Fruit fly (Drosophila melanogaster) whole organism, wandering third instar larva: ENCODE data around the gene mRpL4.

Experiments used
- Abd-B ChIP-seq: fragments of >200 bp; optimal IDR thresholded peaks from 2 replicates; lab custom pipeline; 2017; ENCODE audit warnings: missing biosample characterization, missing genetic modification characterization
- CG32264 ChIP-seq: fragments of 200-800 bp; sonication (Bioruptor generic); optimal IDR thresholded peaks from 2 replicates; lab custom pipeline; 2016; ENCODE audit warnings: missing biosample characterization, missing genetic modification characterization
- CG9705 ChIP-seq: fragments of 200-800 bp; sonication (Bioruptor generic); optimal IDR thresholded peaks from 2 replicates; lab custom pipeline; 2018; ENCODE audit warnings: missing biosample characterization, mild to moderate bottlenecking, missing genetic modification characterization
- CrebA ChIP-seq: fragments of 200-800 bp; sonication (Bioruptor generic); optimal IDR thresholded peaks from 2 replicates; lab custom pipeline; 2016; ENCODE audit warnings: missing biosample characterization, mild to moderate bottlenecking, missing genetic modification characterization, borderline replicate concordance
- Dfd ChIP-seq: fragments of >200 bp; optimal IDR thresholded peaks from 2 replicates; lab custom pipeline; 2017; ENCODE audit warnings: missing biosample characterization, missing genetic modification characterization
- Dif ChIP-seq: fragments of 200-275, 200-300 bp; sonication (Bioruptor generic); optimal IDR thresholded peaks from 2 replicates; lab custom pipeline; 2018; ENCODE audit warnings: missing biosample characterization, missing genetic modification characterization; ENCODE audit not compliant: partially characterized antibody
- GATAd ChIP-seq: sonication (Bioruptor generic); optimal IDR thresholded peaks from 2 replicates; lab custom pipeline; 2016; ENCODE audit warnings: missing biosample characterization, missing genetic modification characterization
- HLH106 ChIP-seq: fragments of 200-800 bp; optimal IDR thresholded peaks from 3 replicates; lab custom pipeline; 2019; ENCODE audit warnings: missing biosample characterization, mild to moderate bottlenecking, missing genetic modification characterization, moderate library complexity
- Hnf4 ChIP-seq: fragments of 200-800 bp; sonication (Bioruptor generic); optimal IDR thresholded peaks from 2 replicates; lab custom pipeline; 2016; ENCODE audit warnings: missing biosample characterization, mild to moderate bottlenecking, missing genetic modification characterization
- Hr78 ChIP-seq: fragments of >200 bp; optimal IDR thresholded peaks from 2 replicates; lab custom pipeline; 2017; ENCODE audit warnings: missing biosample characterization, missing genetic modification characterization
- Hr83 ChIP-seq: fragments of 200-300 bp; sonication (Bioruptor generic); optimal IDR thresholded peaks from 2 replicates; lab custom pipeline; 2016; ENCODE audit warnings: missing biosample characterization, mild to moderate bottlenecking, missing genetic modification characterization, moderate library complexity; ENCODE audit not compliant: poor library complexity, severe bottlenecking
- Jra ChIP-seq: sonication (Bioruptor generic); optimal IDR thresholded peaks from 2 replicates; lab custom pipeline; 2016; ENCODE audit warnings: missing biosample characterization, missing genetic modification characterization
- Mio ChIP-seq: sonication (Bioruptor generic); optimal IDR thresholded peaks from 2 replicates; lab custom pipeline; 2016; ENCODE audit warnings: missing biosample characterization, missing genetic modification characterization
- Myc ChIP-seq: fragments of >200 bp; optimal IDR thresholded peaks from 2 replicates; lab custom pipeline; 2017
- N ChIP-seq: fragments of >200 bp; optimal IDR thresholded peaks from 2 replicates; lab custom pipeline; 2018; ENCODE audit warnings: missing biosample characterization, missing external identifiers, missing genetic modification characterization
- OdsH ChIP-seq: fragments of 200-800 bp; sonication (Bioruptor generic); optimal IDR thresholded peaks from 2 replicates; lab custom pipeline; 2016; ENCODE audit warnings: missing biosample characterization, mild to moderate bottlenecking, missing genetic modification characterization
- Rel ChIP-seq, 2 experiments: fragments of 200-800 bp; sonication (Bioruptor generic) in 1 of 2; optimal IDR thresholded peaks; 2 replicates in 1 of 2; 3 replicates in 1 of 2; lab custom pipeline; 2016 to 2019; ENCODE audit warnings: mild to moderate bottlenecking in 2 of 2, missing biosample characterization in 2 of 2, missing genetic modification characterization in 2 of 2, moderate library complexity in 1 of 2
- Sp1 ChIP-seq: fragments of 200-800 bp; sonication (Bioruptor generic); optimal IDR thresholded peaks from 3 replicates; lab custom pipeline; 2019; ENCODE audit warnings: missing biosample characterization, mild to moderate bottlenecking, missing genetic modification characterization, moderate library complexity
- Vsx2 ChIP-seq: fragments of 200-300, 225-300 bp; sonication (Bioruptor generic); optimal IDR thresholded peaks from 2 replicates; lab custom pipeline; 2018; ENCODE audit warnings: missing biosample characterization, missing genetic modification characterization; ENCODE audit not compliant: partially characterized antibody
- br ChIP-seq: fragments of 200-800 bp; sonication (Bioruptor generic); optimal IDR thresholded peaks from 2 replicates; lab custom pipeline; 2016; ENCODE audit warnings: missing biosample characterization, missing genetic modification characterization
- brk ChIP-seq: fragments of 200-800 bp; sonication (Bioruptor generic); optimal IDR thresholded peaks from 2 replicates; lab custom pipeline; 2016; ENCODE audit warnings: missing biosample characterization, mild to moderate bottlenecking, missing genetic modification characterization
- dl ChIP-seq, 2 experiments: fragments of 175-275, 200-275 bp in 1 of 2; fragments of 200-275 bp in 1 of 2; sonication (Bioruptor generic); optimal IDR thresholded peaks; lab custom pipeline; 2018; ENCODE audit warnings: mild to moderate bottlenecking in 2 of 2, missing biosample characterization in 2 of 2, missing genetic modification characterization in 2 of 2, moderate library complexity in 2 of 2; ENCODE audit not compliant: partially characterized antibody in 2 of 2, insufficient read depth in 1 of 2
- dmrt93B ChIP-seq: fragments of 200-800 bp; sonication (Bioruptor generic); optimal IDR thresholded peaks from 2 replicates; lab custom pipeline; 2018; ENCODE audit warnings: missing biosample characterization, mild to moderate bottlenecking, missing genetic modification characterization
- dsf ChIP-seq: sonication (Bioruptor generic); optimal IDR thresholded peaks from 2 replicates; lab custom pipeline; 2016; ENCODE audit warnings: missing biosample characterization, missing genetic modification characterization, borderline replicate concordance
- foxo ChIP-seq, 2 experiments: fragments of 200-800 bp; sonication (Bioruptor generic); optimal IDR thresholded peaks; 2 replicates in 1 of 2; 3 replicates in 1 of 2; lab custom pipeline; 2016 to 2017; ENCODE audit warnings: missing biosample characterization in 2 of 2, missing genetic modification characterization in 2 of 2
- fru ChIP-seq: fragments of 200-800 bp; sonication (Bioruptor generic); optimal IDR thresholded peaks from 3 replicates; lab custom pipeline; 2016; ENCODE audit warnings: missing biosample characterization, mild to moderate bottlenecking, missing genetic modification characterization
- h ChIP-seq: fragments of 200-800 bp; sonication (Bioruptor generic); optimal IDR thresholded peaks from 3 replicates; lab custom pipeline; 2016; ENCODE audit warnings: missing biosample characterization, mild to moderate bottlenecking, missing genetic modification characterization
- jim ChIP-seq: fragments of 175-275, 200-325 bp; sonication (Bioruptor generic); optimal IDR thresholded peaks from 2 replicates; lab custom pipeline; 2016; ENCODE audit warnings: missing biosample characterization, mild to moderate bottlenecking, missing genetic modification characterization
- lola ChIP-seq: fragments of >200 bp; optimal IDR thresholded peaks from 2 replicates; lab custom pipeline; 2017; ENCODE audit warnings: missing biosample characterization, missing genetic modification characterization
- pan ChIP-seq: fragments of >200 bp; optimal IDR thresholded peaks from 2 replicates; lab custom pipeline; 2017
- psq ChIP-seq: fragments of 200-800 bp; sonication (Bioruptor generic); optimal IDR thresholded peaks from 3 replicates; lab custom pipeline; 2017; ENCODE audit warnings: missing biosample characterization, mild to moderate bottlenecking, missing genetic modification characterization, moderate library complexity
- rgr ChIP-seq: fragments of 200-800 bp; sonication (Bioruptor generic); optimal IDR thresholded peaks from 3 replicates; lab custom pipeline; 2016; ENCODE audit warnings: missing biosample characterization, mild to moderate bottlenecking, missing genetic modification characterization
- sage ChIP-seq: fragments of 200-800 bp; sonication (Bioruptor generic); optimal IDR thresholded peaks from 2 replicates; lab custom pipeline; 2016; ENCODE audit warnings: missing biosample characterization, mild to moderate bottlenecking, missing genetic modification characterization
- sv ChIP-seq: fragments of 200-800 bp; sonication (Bioruptor generic); optimal IDR thresholded peaks from 3 replicates; lab custom pipeline; 2016; ENCODE audit warnings: missing biosample characterization, missing genetic modification characterization
- tai ChIP-seq: sonication (Bioruptor generic); optimal IDR thresholded peaks from 2 replicates; lab custom pipeline; 2016; ENCODE audit warnings: missing biosample characterization, missing genetic modification characterization
- usp ChIP-seq: fragments of >200 bp; optimal IDR thresholded peaks from 2 replicates; lab custom pipeline; 2017; ENCODE audit warnings: missing biosample characterization, missing genetic modification characterization
- woc ChIP-seq: sonication (Bioruptor generic); optimal IDR thresholded peaks from 2 replicates; lab custom pipeline; 2016; ENCODE audit warnings: missing biosample characterization, mild to moderate bottlenecking, missing genetic modification characterization

The mRpL4 gene

dm6 chr2L:16317777-16318610, 10.9 kb downstream of the mRpL4 start:
- TF ChIP-seq dsf (GFP tag; lab: Kevin White, UChicago) (no peak), Rel (GFP tag; optimal IDR thresholded peaks at IDR 0.05; lab: Kevin White, UChicago) (no peak), Rel (tag; optimal IDR thresholded peaks at IDR 0.05; lab: Kevin White, UChicago) (peak; percentile 54), GATAd (no peak), brk (no peak), foxo (GFP tag; optimal IDR thresholded peaks at IDR 0.05; lab: Kevin White, UChicago) (no peak), CG32264 (GFP tag; lab: Kevin White, UChicago) (no peak), psq (GFP tag; lab: Kevin White, UChicago) (peak; percentile 26), HLH106 (tag; lab: Kevin White, UChicago) (no peak), CG9705 (no peak), sage (GFP tag; lab: Kevin White, UChicago) (no peak), rgr (GFP tag; lab: Kevin White, UChicago) (peak; percentile 63), Hr83 (GFP tag; lab: Kevin White, UChicago) (peak; percentile 95), usp (no peak), pan (lab: Kevin White, UChicago) (no peak), Vsx2 (GFP tag; lab: Kevin White, UChicago) (no peak), CrebA (GFP tag; lab: Kevin White, UChicago) (no peak), Jra (GFP tag; lab: Kevin White, UChicago) (no peak), Hnf4 (GFP tag; lab: Kevin White, UChicago) (peak; percentile 44), br (peak; percentile 50), dl (GFP tag; optimal IDR thresholded peaks at IDR 0.05; lab: Kevin White, UChicago; ENCODE audit: insufficient read depth in 1 of 2, partially characterized antibody in 2 of 2) (no peak), fru (peak; percentile 30), jim (GFP tag; lab: Kevin White, UChicago) (peak; percentile 89), sv (GFP tag; lab: Kevin White, UChicago) (peak; percentile 35), N (GFP tag; lab: Kevin White, UChicago) (no peak), tai (GFP tag; lab: Kevin White, UChicago) (no peak), OdsH (peak; percentile 21), dmrt93B (GFP tag; lab: Kevin White, UChicago) (no peak), Sp1 (GFP tag; lab: Kevin White, UChicago) (no peak), Dfd (GFP tag; lab: Kevin White, UChicago) (no peak), lola (no peak), Myc (lab: Kevin White, UChicago) (no peak), h (peak; percentile 69), woc (GFP tag; lab: Kevin White, UChicago) (no peak)

- TF ChIP-seq Hr83 (GFP tag; lab: Kevin White, UChicago) = no peak
- TF ChIP-seq Dif = no peak
- no peak for TF ChIP-seq Abd-B (GFP tag; lab: Kevin White, UChicago)
- no peak for TF ChIP-seq jim (GFP tag; lab: Kevin White, UChicago)
- no peak for TF ChIP-seq br
- TF ChIP-seq CG9705 = no peak
- no peak for TF ChIP-seq brk
- no peak for TF ChIP-seq Mio (GFP tag; lab: Kevin White, UChicago)
- no peak for TF ChIP-seq usp
- no peak for TF ChIP-seq dl (GFP tag; optimal IDR thresholded peaks at IDR 0.05; lab: Kevin White, UChicago; ENCODE audit: insufficient read depth in 1 of 2, partially characterized antibody in 2 of 2)
- TF ChIP-seq Sp1 (GFP tag; lab: Kevin White, UChicago) = no peak
- no peak for TF ChIP-seq HLH106 (tag; lab: Kevin White, UChicago)
- no peak for TF ChIP-seq Hnf4 (GFP tag; lab: Kevin White, UChicago)
- no peak for TF ChIP-seq h
- no peak for TF ChIP-seq foxo (GFP tag; optimal IDR thresholded peaks at IDR 0.05; lab: Kevin White, UChicago)
- no peak for TF ChIP-seq Hr78 (GFP tag; lab: Kevin White, UChicago)
- TF ChIP-seq CG32264 (GFP tag; lab: Kevin White, UChicago) = no peak
- TF ChIP-seq OdsH = no peak
These were observed 11.8 kb downstream of the mRpL4 start for dm6 chr2L:16317131-16317530.
